Worm (Caenorhabditis elegans): ENCODE data around the gene clik-2.
"Not testable (repeated sequence)": the region's sequence is repeated elsewhere in the genome, so short reads cannot be mapped to it uniquely, and the experiment has no call there.

- TF ChIP-seq nhr-28 (tag; optimal IDR thresholded peaks at IDR 0.05); ztf-11 (tag; optimal IDR thresholded peaks at IDR 0.05); pqm-1 (tag; optimal IDR thresholded peaks at IDR 0.05); saeg-2 (GFP tag; IDR thresholded peaks at IDR 0.05); jun-1 (tag; optimal IDR thresholded peaks at IDR 0.05); daf-8 (GFP tag; IDR thresholded peaks at IDR 0.05); lin-13 (GFP tag; optimal IDR thresholded peaks at IDR 0.05); ama-1 (optimal IDR thresholded peaks at IDR 0.05); hif-1 (tag; optimal IDR thresholded peaks at IDR 0.05); zag-1 (tag; optimal IDR thresholded peaks at IDR 0.05); mdl-1 (tag; optimal IDR thresholded peaks at IDR 0.05): not testable (repeated sequence)
These were observed 24.2 kb downstream of the clik-2 start, which contains the start of gene dhs-29 for ce11 chrX:7664819-7665218.

Measured in whole organism, L4 larva.